Worm (Caenorhabditis elegans) whole organism, young adult: ENCODE results near the gene syx-4.

ENCODE experiments used
- B0019.2 ChIP-seq: fragments of 200-800 bp; sonication (Bioruptor generic); conservative IDR thresholded peaks from 2 replicates; pipeline ENCODE4 v1.3.6; 2022; ENCODE audit warnings: missing genetic modification reagents, missing genetic modification characterization, missing compliant biosample characterization
- B0336.3 ChIP-seq: fragments of 200-800 bp; sonication (Bioruptor generic); IDR thresholded peaks from 2 replicates; pipeline ENCODE4 v1.3.6; 2022; ENCODE audit warnings: missing genetic modification characterization, missing compliant biosample characterization
- C17E4.6 ChIP-seq: fragments of 200-800 bp; sonication (Bioruptor generic); IDR thresholded peaks from 2 replicates; pipeline ENCODE4 v1.3.6; 2022; ENCODE audit warnings: missing genetic modification reagents, missing genetic modification characterization, missing compliant biosample characterization
- D2030.7 ChIP-seq: fragments of 200-800 bp; sonication (Bioruptor generic); IDR thresholded peaks from 2 replicates; pipeline ENCODE4 v1.3.6; 2022; ENCODE audit warnings: missing genetic modification reagents, missing genetic modification characterization, missing compliant biosample characterization
- F33H1.4 ChIP-seq: fragments of 200-800 bp; sonication (Bioruptor generic); IDR thresholded peaks from 2 replicates; pipeline ENCODE4 v1.3.6; 2022; ENCODE audit warnings: missing genetic modification reagents, missing genetic modification characterization, missing compliant biosample characterization
- F37B4.10 ChIP-seq: fragments of 200-800 bp; sonication (Bioruptor generic); IDR thresholded peaks from 2 replicates; pipeline ENCODE4 v1.3.6; 2022; ENCODE audit warnings: missing genetic modification characterization, missing compliant biosample characterization
- F49E8.2 ChIP-seq: sonication (generic microtip); optimal IDR thresholded peaks from 3 replicates; lab custom pipeline; 2017; ENCODE audit warnings: missing genetic modification characterization, mild to moderate bottlenecking, missing compliant biosample characterization, antibody characterized with exemption, moderate library complexity; ENCODE audit not compliant: insufficient read depth
- F57C9.4 ChIP-seq: sonication (generic microtip); optimal IDR thresholded peaks from 2 replicates; lab custom pipeline; 2017; ENCODE audit warnings: mild to moderate bottlenecking, missing genetic modification characterization, missing compliant biosample characterization
- Y53G8AR.9 ChIP-seq: fragments of 200-800 bp; sonication (Bioruptor generic); conservative IDR thresholded peaks from 2 replicates; pipeline ENCODE4 v1.3.6; 2022; ENCODE audit warnings: missing genetic modification reagents, missing genetic modification characterization, missing compliant biosample characterization
- Y79H2A.3 ChIP-seq: fragments of 200-800 bp; sonication (Bioruptor generic); conservative IDR thresholded peaks from 2 replicates; pipeline ENCODE4 v1.3.6; 2022; ENCODE audit warnings: missing genetic modification reagents, missing genetic modification characterization, missing compliant biosample characterization
- Y95B8A.8 ChIP-seq: fragments of 200-800 bp; sonication (Bioruptor generic); IDR thresholded peaks from 2 replicates; pipeline ENCODE4 v1.3.6; 2022; ENCODE audit warnings: missing genetic modification reagents, missing genetic modification characterization, missing compliant biosample characterization
- ama-1 ChIP-seq, 3 experiments: fragments of 150-350 bp in 1 of 3; sonication (generic microtip) in 2 of 3; optimal IDR thresholded peaks; 2 replicates each; lab custom pipeline; 2014 to 2018; ENCODE audit warnings: missing biosample characterization in 2 of 3, missing genetic modification characterization in 2 of 3, missing genetic modification reagents in 2 of 3
- attf-3 ChIP-seq: fragments of 200-800 bp; sonication (Bioruptor generic); conservative IDR thresholded peaks from 2 replicates; pipeline ENCODE4 v1.3.6; 2022; ENCODE audit warnings: missing genetic modification reagents, missing genetic modification characterization, missing compliant biosample characterization
- attf-6 ChIP-seq: fragments of 200-800 bp; sonication (Bioruptor generic); IDR thresholded peaks from 2 replicates; pipeline ENCODE4 v1.3.6; 2022; ENCODE audit warnings: missing genetic modification reagents, missing genetic modification characterization, missing compliant biosample characterization
- cebp-1 ChIP-seq, 2 experiments: fragments of 200-800 bp in 1 of 2; sonication (Bioruptor generic) in 1 of 2; sonication (generic microtip) in 1 of 2; IDR thresholded peaks in 1 of 2; optimal IDR thresholded peaks in 1 of 2; 2 replicates each; pipeline versions ENCODE4 v1.3.6 to Lab custom; 2017 to 2022; ENCODE audit warnings: missing compliant biosample characterization in 2 of 2, missing genetic modification characterization in 2 of 2, mild to moderate bottlenecking in 1 of 2, missing genetic modification reagents in 1 of 2, moderate library complexity in 1 of 2
- ceh-40 ChIP-seq: fragments of 200-800 bp; sonication (Bioruptor generic); IDR thresholded peaks from 2 replicates; pipeline ENCODE4 v1.3.6; 2022; ENCODE audit warnings: missing genetic modification characterization, missing compliant biosample characterization
- ceh-58 ChIP-seq: fragments of 200-800 bp; sonication (Bioruptor generic); IDR thresholded peaks from 2 replicates; pipeline ENCODE4 v1.3.6; 2022; ENCODE audit warnings: missing genetic modification characterization, missing compliant biosample characterization
- ceh-91 ChIP-seq: fragments of 200-800 bp; sonication (Bioruptor generic); IDR thresholded peaks from 2 replicates; pipeline ENCODE4 v1.3.6; 2022; ENCODE audit warnings: missing genetic modification reagents, missing genetic modification characterization, missing compliant biosample characterization
- die-1 ChIP-seq: sonication (generic microtip); optimal IDR thresholded peaks from 2 replicates; lab custom pipeline; 2016; ENCODE audit warnings: missing genotype, mild to moderate bottlenecking, missing genetic modification characterization, missing compliant biosample characterization
- egrh-3 ChIP-seq: fragments of 200-800 bp; sonication (Bioruptor generic); IDR thresholded peaks from 2 replicates; pipeline ENCODE4 v1.3.6; 2022; ENCODE audit warnings: missing genetic modification reagents, missing genetic modification characterization, missing compliant biosample characterization
- ekl-4 ChIP-seq: fragments of 200-800 bp; sonication (Bioruptor generic); IDR thresholded peaks from 2 replicates; pipeline ENCODE4 v1.3.6; 2022; ENCODE audit warnings: missing genetic modification reagents, missing genetic modification characterization, missing compliant biosample characterization
- fkh-3 ChIP-seq: sonication (generic microtip); optimal IDR thresholded peaks from 2 replicates; lab custom pipeline; 2016; ENCODE audit warnings: mild to moderate bottlenecking, missing genetic modification characterization, missing compliant biosample characterization
- hmg-1.2 ChIP-seq: fragments of 200-800 bp; sonication (Bioruptor generic); IDR thresholded peaks from 2 replicates; pipeline ENCODE4 v1.3.6; 2022; ENCODE audit warnings: missing genetic modification reagents, missing genetic modification characterization, missing compliant biosample characterization
- hsf-1 ChIP-seq: fragments of 200-800 bp; sonication (Bioruptor generic); IDR thresholded peaks from 2 replicates; pipeline ENCODE4 v1.3.6; 2022; ENCODE audit warnings: missing genetic modification reagents, missing genetic modification characterization, missing compliant biosample characterization
- lin-26 ChIP-seq: fragments of 200-800 bp; sonication (Bioruptor generic); IDR thresholded peaks from 2 replicates; pipeline ENCODE4 v1.3.6; 2022; ENCODE audit warnings: missing genetic modification reagents, missing genetic modification characterization, missing compliant biosample characterization
- lin-40 ChIP-seq: sonication (generic microtip); optimal IDR thresholded peaks from 2 replicates; lab custom pipeline; 2016; ENCODE audit warnings: missing genetic modification characterization, mild to moderate bottlenecking, missing compliant biosample characterization, missing genotype, missing genetic modification reagents
- lin-54 ChIP-seq: fragments of 200-800 bp; sonication (Bioruptor generic); optimal IDR thresholded peaks from 2 replicates; lab custom pipeline; 2018; ENCODE audit warnings: mild to moderate bottlenecking, missing genetic modification characterization, missing compliant biosample characterization
- lsy-27 ChIP-seq: sonication (generic microtip); optimal IDR thresholded peaks from 2 replicates; lab custom pipeline; 2017; ENCODE audit warnings: missing genetic modification characterization, mild to moderate bottlenecking, missing compliant biosample characterization, antibody characterized with exemption, missing genotype, borderline replicate concordance; ENCODE audit not compliant: insufficient read depth
- madf-3 ChIP-seq: fragments of 200-800 bp; sonication (Bioruptor generic); IDR thresholded peaks from 2 replicates; pipeline ENCODE4 v1.3.6; 2022; ENCODE audit warnings: missing genetic modification reagents, missing genetic modification characterization, missing compliant biosample characterization
- madf-6 ChIP-seq: fragments of 200-800 bp; sonication (Bioruptor generic); IDR thresholded peaks from 2 replicates; pipeline ENCODE4 v1.3.6; 2022; ENCODE audit warnings: missing genetic modification reagents, missing genetic modification characterization, missing compliant biosample characterization
- madf-8 ChIP-seq: fragments of 200-800 bp; sonication (Bioruptor generic); conservative IDR thresholded peaks from 2 replicates; pipeline ENCODE4 v1.3.6; 2022; ENCODE audit warnings: missing genetic modification reagents, missing genetic modification characterization, missing compliant biosample characterization
- nfya-2 ChIP-seq: fragments of 200-800 bp; sonication (Bioruptor generic); IDR thresholded peaks from 2 replicates; pipeline ENCODE4 v1.3.6; 2022; ENCODE audit warnings: missing genetic modification reagents, missing genetic modification characterization, missing compliant biosample characterization
- nfyb-1 ChIP-seq: fragments of 200-800 bp; sonication (Bioruptor generic); IDR thresholded peaks from 2 replicates; pipeline ENCODE4 v1.3.6; 2022; ENCODE audit warnings: missing genetic modification reagents, missing genetic modification characterization, missing compliant biosample characterization
- pbrm-1 ChIP-seq: fragments of 200-800 bp; sonication (Bioruptor generic); IDR thresholded peaks from 2 replicates; pipeline ENCODE4 v1.3.6; 2022; ENCODE audit warnings: missing genetic modification reagents, missing genetic modification characterization, missing compliant biosample characterization
- rcor-1 ChIP-seq: fragments of 200-800 bp; sonication (Bioruptor generic); IDR thresholded peaks from 2 replicates; pipeline ENCODE4 v1.3.6; 2022; ENCODE audit warnings: missing genetic modification reagents, missing genetic modification characterization, missing compliant biosample characterization
- snpc-3.4 ChIP-seq: sonication (generic microtip); optimal IDR thresholded peaks from 2 replicates; lab custom pipeline; 2017; ENCODE audit warnings: missing genetic modification characterization, mild to moderate bottlenecking, missing compliant biosample characterization, antibody characterized with exemption, moderate library complexity, missing genotype, missing genetic modification reagents
- tbp1 ChIP-seq: fragments of 200-800 bp; sonication (Bioruptor generic); optimal IDR thresholded peaks from 2 replicates; lab custom pipeline; 2018; ENCODE audit warnings: mild to moderate bottlenecking, missing genetic modification characterization, missing compliant biosample characterization
- ztf-25 ChIP-seq: fragments of 200-800 bp; sonication (Bioruptor generic); IDR thresholded peaks from 2 replicates; pipeline ENCODE4 v1.3.6; 2022; ENCODE audit warnings: missing genetic modification reagents, missing genetic modification characterization, missing compliant biosample characterization

Gene syx-4

ce11 chrIV:8499956-8500355 lies 42.9 kb downstream of the syx-4 start:
- TF ChIP-seq pbrm-1 (GFP tag; lab: Robert Waterston, UW): peak; percentile 64; the same call in 1 of the 2 replicates
- peak; percentile 32 for TF ChIP-seq snpc-3.4 (tag; lab: Kevin White, UChicago)
- peak; percentile 45; the same call in 1 of the 2 replicates for TF ChIP-seq ceh-91 (GFP tag; lab: Robert Waterston, UW)
- TF ChIP-seq F33H1.4 (GFP tag; lab: Robert Waterston, UW): peak; percentile 41
- peak; percentile 86 for TF ChIP-seq ztf-25 (GFP tag; lab: Robert Waterston, UW)
- TF ChIP-seq D2030.7 (GFP tag; lab: Robert Waterston, UW): peak; percentile 75
- TF ChIP-seq attf-6 (GFP tag; lab: Robert Waterston, UW): peak; percentile 64
- peak; percentile 78; the same call in 1 of the 2 replicates for TF ChIP-seq Y79H2A.3 (GFP tag; lab: Robert Waterston, UW)
- 0 out of 2 replicates have a peak, but pooled peaks have one; percentile 62 for TF ChIP-seq C17E4.6 (GFP tag; lab: Robert Waterston, UW)
- peak; percentile 68 for TF ChIP-seq madf-6 (GFP tag; lab: Robert Waterston, UW)
- peak; percentile 55 for TF ChIP-seq madf-8
- no peak for TF ChIP-seq lin-40 (tag; lab: Kevin White, UChicago)
- 0 out of 2 replicates have a peak, but pooled peaks have one; percentile 27 for TF ChIP-seq ceh-58 (GFP tag; lab: Robert Waterston, UW)
- TF ChIP-seq B0019.2 (GFP tag; lab: Robert Waterston, UW): 0 out of 2 replicates have a peak, but pooled peaks have one; percentile 24
- peak; percentile 78 for TF ChIP-seq lin-26 (GFP tag; lab: Robert Waterston, UW)
- peak; percentile 45 for TF ChIP-seq hmg-1.2
- TF ChIP-seq cebp-1 (GFP tag; IDR thresholded peaks at IDR 0.05; lab: Robert Waterston, UW): no peak
- TF ChIP-seq cebp-1 (tag; optimal IDR thresholded peaks at IDR 0.05; lab: Kevin White, UChicago): peak; percentile 13
- peak; percentile 74 for TF ChIP-seq rcor-1 (GFP tag; lab: Robert Waterston, UW)
- TF ChIP-seq nfya-2 (GFP tag; lab: Robert Waterston, UW): no peak
- TF ChIP-seq fkh-3: no peak
- peak; percentile 19 for TF ChIP-seq die-1
- peak; percentile 82; the same call in 1 of the 2 replicates for TF ChIP-seq Y53G8AR.9
- TF ChIP-seq ama-1 (optimal IDR thresholded peaks at IDR 0.05; lab: Kevin White, UChicago): no peak
- TF ChIP-seq ama-1 (GFP tag; optimal IDR thresholded peaks at IDR 0.05; lab: Kevin White, UChicago): peak in 1 of 2 experiments; percentile 15
- peak; percentile 17 for TF ChIP-seq lin-54 (GFP tag; lab: Kevin White, UChicago)
- TF ChIP-seq hsf-1 (GFP tag; lab: Robert Waterston, UW): peak; percentile 85
- peak; percentile 4 for TF ChIP-seq tbp1 (GFP tag; lab: Kevin White, UChicago)
- 0 out of 2 replicates have a peak, but pooled peaks have one; percentile 58 for TF ChIP-seq madf-3
- no peak for TF ChIP-seq ceh-40 (GFP tag; lab: Robert Waterston, UW)
- no peak for TF ChIP-seq F57C9.4
- TF ChIP-seq Y95B8A.8 (GFP tag; lab: Robert Waterston, UW): peak; percentile 80; the same call in 1 of the 2 replicates
- no peak for TF ChIP-seq attf-3 (GFP tag; lab: Robert Waterston, UW)
- peak; percentile 51; the same call in 1 of the 2 replicates for TF ChIP-seq ekl-4
- TF ChIP-seq nfyb-1 (GFP tag; lab: Robert Waterston, UW): no peak
- no peak for TF ChIP-seq lsy-27 (tag; lab: Kevin White, UChicago)
- TF ChIP-seq F49E8.2: peak; percentile 55
- TF ChIP-seq B0336.3 (GFP tag; lab: Robert Waterston, UW): peak; percentile 44; the same call in 1 of the 2 replicates

DNA sequence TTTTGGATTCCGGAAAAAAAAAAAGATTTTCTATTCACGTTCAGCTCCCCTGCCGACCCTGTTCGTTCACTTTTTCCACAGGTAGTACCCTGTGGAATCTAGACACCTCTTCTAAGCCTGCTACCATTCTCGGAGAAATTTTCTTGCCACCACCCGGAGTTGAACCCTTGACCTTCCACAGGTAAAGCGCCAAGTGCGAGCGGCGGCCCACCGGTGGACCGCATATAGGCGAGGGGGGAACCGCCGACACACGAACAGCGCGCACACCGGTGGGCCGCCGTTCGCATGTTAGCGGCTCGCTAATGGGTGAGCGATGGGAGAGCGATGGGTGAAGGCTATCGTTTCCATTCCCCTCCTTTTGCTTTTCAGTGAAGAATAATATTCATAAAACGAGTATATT lies 43.5 kb downstream of the syx-4 start:
- peak; percentile 71; the same call in 1 of the 2 replicates for TF ChIP-seq egrh-3
- peak; percentile 5; the same call in 1 of the 2 replicates for TF ChIP-seq madf-6 (GFP tag; lab: Robert Waterston, UW)
- 0 out of 2 replicates have a peak, but pooled peaks have one; percentile 54 for TF ChIP-seq F37B4.10 (GFP tag; lab: Robert Waterston, UW)
